Worm (Caenorhabditis elegans): ENCODE measurements around the gene snr-3.

- TF ChIP-seq flt-1 (GFP tag; IDR thresholded peaks at IDR 0.05) = no peak
- no peak for TF ChIP-seq ztf-23 (GFP tag; IDR thresholded peaks at IDR 0.05)
- TF ChIP-seq tab-1 (GFP tag; IDR thresholded peaks at IDR 0.05) = no peak
These were observed 20.2 kb downstream of the snr-3 start for ce11 chrII:6469340-6469739.

Measured in whole organism, midembryonic.